Worm (Caenorhabditis elegans) whole organism, young adult: ENCODE measurements around the gene gsy-1.

Experiments
- F52B5.7 ChIP-seq: sonication (generic microtip); optimal IDR thresholded peaks from 2 replicates; lab custom pipeline; 2016; ENCODE audit warnings: mild to moderate bottlenecking, missing genetic modification characterization, missing compliant biosample characterization
- gei-17 ChIP-seq: fragments of 200-800 bp; sonication (Bioruptor generic); optimal IDR thresholded peaks from 2 replicates; lab custom pipeline; 2018; ENCODE audit warnings: mild to moderate bottlenecking, missing genetic modification characterization, missing compliant biosample characterization
- hmg-20 ChIP-seq: fragments of 200-800 bp; sonication (Bioruptor generic); IDR thresholded peaks from 2 replicates; pipeline ENCODE4 v1.3.6; 2022; ENCODE audit warnings: missing genetic modification reagents, missing genetic modification characterization, missing compliant biosample characterization
- lir-1 ChIP-seq: fragments of 200-800 bp; sonication (Bioruptor generic); conservative IDR thresholded peaks from 2 replicates; pipeline ENCODE4 v1.3.6; 2022; ENCODE audit warnings: missing genetic modification reagents, missing genetic modification characterization, missing compliant biosample characterization
- mes-4 ChIP-seq: sonication (generic microtip); optimal IDR thresholded peaks from 2 replicates; lab custom pipeline; 2016; ENCODE audit warnings: missing genotype, missing genetic modification characterization, missing compliant biosample characterization
- pha-4 ChIP-seq: fragments of 150-350 bp; sonication (generic microtip); optimal IDR thresholded peaks from 2 replicates; lab custom pipeline; 2014; ENCODE audit warnings: missing biosample characterization, missing genetic modification reagents, missing genetic modification characterization
- snpc-1.1 ChIP-seq: sonication (generic microtip); optimal IDR thresholded peaks from 2 replicates; lab custom pipeline; 2017; ENCODE audit warnings: missing genetic modification characterization, mild to moderate bottlenecking, missing compliant biosample characterization, antibody characterized with exemption, moderate library complexity, missing genotype, missing genetic modification reagents; ENCODE audit not compliant: insufficient read depth
- tbx-9 ChIP-seq: sonication (generic microtip); optimal IDR thresholded peaks from 2 replicates; lab custom pipeline; 2016; ENCODE audit warnings: borderline replicate concordance, missing genetic modification characterization, inconsistent platforms, missing compliant biosample characterization
- unc-62 ChIP-seq: fragments of 150-350 bp; optimal IDR thresholded peaks from 2 replicates; lab custom pipeline; 2014; ENCODE audit warnings: missing biosample characterization, missing genetic modification reagents, missing genetic modification characterization
- zfh-2 ChIP-seq: fragments of 200-800 bp; sonication (Bioruptor generic); conservative IDR thresholded peaks from 2 replicates; pipeline ENCODE4 v1.3.6; 2022; ENCODE audit warnings: missing genetic modification reagents, missing genetic modification characterization, missing compliant biosample characterization
- ztf-25 ChIP-seq: fragments of 200-800 bp; sonication (Bioruptor generic); IDR thresholded peaks from 2 replicates; pipeline ENCODE4 v1.3.6; 2022; ENCODE audit warnings: missing genetic modification reagents, missing genetic modification characterization, missing compliant biosample characterization

ce11 chrII:12907070-12907469 is 29.1 kb upstream of the gsy-1 start, which contains the start of gene nspb-11:
- no peak for TF ChIP-seq snpc-1.1 (tag; lab: Kevin White, UChicago)
- no peak for TF ChIP-seq gei-17 (GFP tag; lab: Kevin White, UChicago)
- no peak for TF ChIP-seq ztf-25 (GFP tag; lab: Robert Waterston, UW)
- no peak for TF ChIP-seq pha-4 (tag; lab: Kevin White, UChicago)
- TF ChIP-seq zfh-2 (GFP tag; lab: Robert Waterston, UW) = no peak
- TF ChIP-seq mes-4 (tag; lab: Kevin White, UChicago) = no peak
- TF ChIP-seq lir-1 = no peak
- TF ChIP-seq F52B5.7 (tag; lab: Kevin White, UChicago) = no peak
- no peak for TF ChIP-seq hmg-20 (GFP tag; lab: Robert Waterston, UW)
- no peak for TF ChIP-seq unc-62
- TF ChIP-seq tbx-9 (tag; lab: Kevin White, UChicago) = no peak
